Worm (Caenorhabditis elegans) whole organism, young adult: ENCODE data around the gene fbxa-141.

Experiments used
- B0019.2 ChIP-seq: fragments of 200-800 bp; sonication (Bioruptor generic); conservative IDR thresholded peaks from 2 replicates; pipeline ENCODE4 v1.3.6; 2022; ENCODE audit warnings: missing genetic modification reagents, missing genetic modification characterization, missing compliant biosample characterization
- B0336.3 ChIP-seq: fragments of 200-800 bp; sonication (Bioruptor generic); IDR thresholded peaks from 2 replicates; pipeline ENCODE4 v1.3.6; 2022; ENCODE audit warnings: missing genetic modification characterization, missing compliant biosample characterization
- C06A6.2 ChIP-seq: fragments of 200-800 bp; sonication (Bioruptor generic); conservative IDR thresholded peaks from 2 replicates; pipeline ENCODE4 v1.3.6; 2022; ENCODE audit warnings: missing genetic modification characterization, missing compliant biosample characterization
- F22D6.2 ChIP-seq: sonication (generic microtip); optimal IDR thresholded peaks from 2 replicates; lab custom pipeline; 2016; ENCODE audit warnings: mild to moderate bottlenecking, missing genetic modification characterization, missing compliant biosample characterization
- F39B2.1 ChIP-seq: fragments of 200-800 bp; sonication (Bioruptor generic); IDR thresholded peaks from 2 replicates; pipeline ENCODE4 v1.3.6; 2022; ENCODE audit warnings: missing genetic modification reagents, missing genetic modification characterization, missing compliant biosample characterization
- F49E8.2 ChIP-seq: sonication (generic microtip); optimal IDR thresholded peaks from 3 replicates; lab custom pipeline; 2017; ENCODE audit warnings: missing genetic modification characterization, mild to moderate bottlenecking, missing compliant biosample characterization, antibody characterized with exemption, moderate library complexity; ENCODE audit not compliant: insufficient read depth
- F52B5.7 ChIP-seq: sonication (generic microtip); optimal IDR thresholded peaks from 2 replicates; lab custom pipeline; 2016; ENCODE audit warnings: mild to moderate bottlenecking, missing genetic modification characterization, missing compliant biosample characterization
- F57A8.1 ChIP-seq: fragments of 200-800 bp; sonication (Bioruptor generic); optimal IDR thresholded peaks from 2 replicates; lab custom pipeline; 2018; ENCODE audit warnings: mild to moderate bottlenecking, missing genetic modification characterization, moderate library complexity, missing compliant biosample characterization
- F57C9.4 ChIP-seq: sonication (generic microtip); optimal IDR thresholded peaks from 2 replicates; lab custom pipeline; 2017; ENCODE audit warnings: mild to moderate bottlenecking, missing genetic modification characterization, missing compliant biosample characterization
- Y79H2A.3 ChIP-seq: fragments of 200-800 bp; sonication (Bioruptor generic); conservative IDR thresholded peaks from 2 replicates; pipeline ENCODE4 v1.3.6; 2022; ENCODE audit warnings: missing genetic modification reagents, missing genetic modification characterization, missing compliant biosample characterization
- ZK185.1 ChIP-seq: sonication (generic microtip); optimal IDR thresholded peaks from 2 replicates; lab custom pipeline; 2016; ENCODE audit warnings: mild to moderate bottlenecking, missing genetic modification characterization, missing compliant biosample characterization; ENCODE audit not compliant: poor library complexity, severe bottlenecking
- akir-1 ChIP-seq: fragments of 200-800 bp; sonication (Bioruptor generic); optimal IDR thresholded peaks from 2 replicates; lab custom pipeline; 2018; ENCODE audit warnings: mild to moderate bottlenecking, missing genetic modification characterization, moderate library complexity, missing compliant biosample characterization
- ama-1 ChIP-seq, 3 experiments: fragments of 150-350 bp in 1 of 3; sonication (generic microtip) in 2 of 3; optimal IDR thresholded peaks; 2 replicates each; lab custom pipeline; 2014 to 2018; ENCODE audit warnings: missing biosample characterization in 2 of 3, missing genetic modification characterization in 2 of 3, missing genetic modification reagents in 2 of 3
- aptf-3 ChIP-seq: fragments of 200-800 bp; sonication (Bioruptor generic); IDR thresholded peaks from 2 replicates; pipeline ENCODE4 v1.3.6; 2022; ENCODE audit warnings: missing genetic modification characterization, missing compliant biosample characterization
- bed-2 ChIP-seq: fragments of 200-800 bp; sonication (Bioruptor generic); IDR thresholded peaks from 2 replicates; pipeline ENCODE4 v1.3.6; 2022; ENCODE audit warnings: missing genetic modification reagents, missing genetic modification characterization, missing compliant biosample characterization
- ceh-27 ChIP-seq: fragments of 200-800 bp; sonication (Bioruptor generic); optimal IDR thresholded peaks from 2 replicates; lab custom pipeline; 2018; ENCODE audit warnings: mild to moderate bottlenecking, missing genetic modification characterization, moderate library complexity, missing compliant biosample characterization
- ceh-58 ChIP-seq: fragments of 200-800 bp; sonication (Bioruptor generic); IDR thresholded peaks from 2 replicates; pipeline ENCODE4 v1.3.6; 2022; ENCODE audit warnings: missing genetic modification characterization, missing compliant biosample characterization
- chd-7 ChIP-seq: sonication (generic microtip); optimal IDR thresholded peaks from 2 replicates; lab custom pipeline; 2016; ENCODE audit warnings: mild to moderate bottlenecking, missing genetic modification characterization, moderate library complexity, missing compliant biosample characterization
- dpff-1 ChIP-seq: sonication (generic microtip); optimal IDR thresholded peaks from 2 replicates; lab custom pipeline; 2017; ENCODE audit warnings: mild to moderate bottlenecking, missing genetic modification characterization, missing compliant biosample characterization
- egl-18 ChIP-seq: fragments of 200-800 bp; sonication (Bioruptor generic); IDR thresholded peaks from 2 replicates; pipeline ENCODE4 v1.3.6; 2022; ENCODE audit warnings: missing genetic modification reagents, missing genetic modification characterization, missing compliant biosample characterization
- egl-44 ChIP-seq: fragments of 200-800 bp; sonication (Bioruptor generic); IDR thresholded peaks from 2 replicates; pipeline ENCODE4 v1.3.6; 2022; ENCODE audit warnings: missing genetic modification reagents, missing genetic modification characterization, missing compliant biosample characterization
- egrh-3 ChIP-seq: fragments of 200-800 bp; sonication (Bioruptor generic); IDR thresholded peaks from 2 replicates; pipeline ENCODE4 v1.3.6; 2022; ENCODE audit warnings: missing genetic modification reagents, missing genetic modification characterization, missing compliant biosample characterization
- gei-17 ChIP-seq: fragments of 200-800 bp; sonication (Bioruptor generic); optimal IDR thresholded peaks from 2 replicates; lab custom pipeline; 2018; ENCODE audit warnings: mild to moderate bottlenecking, missing genetic modification characterization, missing compliant biosample characterization
- him-1 ChIP-seq: sonication (generic microtip); optimal IDR thresholded peaks from 2 replicates; lab custom pipeline; 2016; ENCODE audit warnings: missing genotype, missing genetic modification reagents, missing genetic modification characterization, missing compliant biosample characterization
- let-526 ChIP-seq: fragments of 200-800 bp; sonication (Bioruptor generic); IDR thresholded peaks from 2 replicates; pipeline ENCODE4 v1.3.6; 2022; ENCODE audit warnings: missing genetic modification reagents, missing genetic modification characterization, missing compliant biosample characterization
- lin-35 ChIP-seq, 3 experiments: fragments of 150-350 bp in 2 of 3; sonication (generic microtip) in 1 of 3; optimal IDR thresholded peaks; 2 replicates each; lab custom pipeline; 2014 to 2018; ENCODE audit warnings: missing biosample characterization in 3 of 3, missing genetic modification characterization in 3 of 3, missing genetic modification reagents in 3 of 3
- lir-1 ChIP-seq: fragments of 200-800 bp; sonication (Bioruptor generic); conservative IDR thresholded peaks from 2 replicates; pipeline ENCODE4 v1.3.6; 2022; ENCODE audit warnings: missing genetic modification reagents, missing genetic modification characterization, missing compliant biosample characterization
- lsl-1 ChIP-seq: fragments of 200-800 bp; sonication (Bioruptor generic); optimal IDR thresholded peaks from 2 replicates; lab custom pipeline; 2018; ENCODE audit warnings: mild to moderate bottlenecking, missing genetic modification characterization, moderate library complexity, missing compliant biosample characterization
- madf-6 ChIP-seq: fragments of 200-800 bp; sonication (Bioruptor generic); IDR thresholded peaks from 2 replicates; pipeline ENCODE4 v1.3.6; 2022; ENCODE audit warnings: missing genetic modification reagents, missing genetic modification characterization, missing compliant biosample characterization
- madf-8 ChIP-seq: fragments of 200-800 bp; sonication (Bioruptor generic); conservative IDR thresholded peaks from 2 replicates; pipeline ENCODE4 v1.3.6; 2022; ENCODE audit warnings: missing genetic modification reagents, missing genetic modification characterization, missing compliant biosample characterization
- mel-28 ChIP-seq: sonication (generic microtip); optimal IDR thresholded peaks from 2 replicates; lab custom pipeline; 2016; ENCODE audit warnings: borderline replicate concordance, mild to moderate bottlenecking, missing genetic modification characterization, missing compliant biosample characterization
- mes-4 ChIP-seq: sonication (generic microtip); optimal IDR thresholded peaks from 2 replicates; lab custom pipeline; 2016; ENCODE audit warnings: missing genotype, missing genetic modification characterization, missing compliant biosample characterization
- mxl-1 ChIP-seq: sonication (generic microtip); optimal IDR thresholded peaks from 2 replicates; lab custom pipeline; 2016; ENCODE audit warnings: missing genetic modification characterization, missing compliant biosample characterization
- nhr-179 ChIP-seq: sonication (generic microtip); optimal IDR thresholded peaks from 2 replicates; lab custom pipeline; 2016; ENCODE audit warnings: mild to moderate bottlenecking, missing genetic modification characterization, missing compliant biosample characterization
- repo-1 ChIP-seq: sonication (generic microtip); optimal IDR thresholded peaks from 2 replicates; lab custom pipeline; 2017; ENCODE audit warnings: mild to moderate bottlenecking, missing genetic modification characterization, missing compliant biosample characterization
- rpc-1 ChIP-seq, 2 experiments: fragments of 150-350 bp in 1 of 2; sonication (generic microtip) in 1 of 2; optimal IDR thresholded peaks; 2 replicates each; lab custom pipeline; 2014 to 2018; ENCODE audit warnings: missing biosample characterization in 1 of 2, missing genetic modification characterization in 1 of 2, missing genetic modification reagents in 1 of 2, missing genotype in 1 of 2
- sea-2 ChIP-seq: fragments of 200-800 bp; sonication (Bioruptor generic); IDR thresholded peaks from 2 replicates; pipeline ENCODE4 v1.3.6; 2022; ENCODE audit warnings: missing genetic modification characterization, missing compliant biosample characterization
- snpc-1.3 ChIP-seq: sonication (generic microtip); optimal IDR thresholded peaks from 2 replicates; lab custom pipeline; 2017; ENCODE audit warnings: missing genetic modification characterization, mild to moderate bottlenecking, missing compliant biosample characterization, antibody characterized with exemption, moderate library complexity, missing genotype, missing genetic modification reagents; ENCODE audit not compliant: insufficient read depth
- sptf-2 ChIP-seq: fragments of 200-800 bp; sonication (Bioruptor generic); optimal IDR thresholded peaks from 2 replicates; lab custom pipeline; 2018; ENCODE audit warnings: mild to moderate bottlenecking, missing genetic modification characterization, missing compliant biosample characterization
- tbp1 ChIP-seq: fragments of 200-800 bp; sonication (Bioruptor generic); optimal IDR thresholded peaks from 2 replicates; lab custom pipeline; 2018; ENCODE audit warnings: mild to moderate bottlenecking, missing genetic modification characterization, missing compliant biosample characterization
- unc-62 ChIP-seq: fragments of 150-350 bp; optimal IDR thresholded peaks from 2 replicates; lab custom pipeline; 2014; ENCODE audit warnings: missing biosample characterization, missing genetic modification reagents, missing genetic modification characterization
- zfh-2 ChIP-seq: fragments of 200-800 bp; sonication (Bioruptor generic); conservative IDR thresholded peaks from 2 replicates; pipeline ENCODE4 v1.3.6; 2022; ENCODE audit warnings: missing genetic modification reagents, missing genetic modification characterization, missing compliant biosample characterization
- zim-3 ChIP-seq: sonication (generic microtip); optimal IDR thresholded peaks from 2 replicates; lab custom pipeline; 2017; ENCODE audit warnings: mild to moderate bottlenecking, missing genetic modification characterization, moderate library complexity, missing compliant biosample characterization
- ztf-25 ChIP-seq: fragments of 200-800 bp; sonication (Bioruptor generic); IDR thresholded peaks from 2 replicates; pipeline ENCODE4 v1.3.6; 2022; ENCODE audit warnings: missing genetic modification reagents, missing genetic modification characterization, missing compliant biosample characterization
- ztf-28 ChIP-seq: fragments of 200-800 bp; sonication (Bioruptor generic); IDR thresholded peaks from 2 replicates; pipeline ENCODE4 v1.3.6; 2022; ENCODE audit warnings: missing genetic modification reagents, missing genetic modification characterization, missing compliant biosample characterization

fbxa-141 gene

DNA sequence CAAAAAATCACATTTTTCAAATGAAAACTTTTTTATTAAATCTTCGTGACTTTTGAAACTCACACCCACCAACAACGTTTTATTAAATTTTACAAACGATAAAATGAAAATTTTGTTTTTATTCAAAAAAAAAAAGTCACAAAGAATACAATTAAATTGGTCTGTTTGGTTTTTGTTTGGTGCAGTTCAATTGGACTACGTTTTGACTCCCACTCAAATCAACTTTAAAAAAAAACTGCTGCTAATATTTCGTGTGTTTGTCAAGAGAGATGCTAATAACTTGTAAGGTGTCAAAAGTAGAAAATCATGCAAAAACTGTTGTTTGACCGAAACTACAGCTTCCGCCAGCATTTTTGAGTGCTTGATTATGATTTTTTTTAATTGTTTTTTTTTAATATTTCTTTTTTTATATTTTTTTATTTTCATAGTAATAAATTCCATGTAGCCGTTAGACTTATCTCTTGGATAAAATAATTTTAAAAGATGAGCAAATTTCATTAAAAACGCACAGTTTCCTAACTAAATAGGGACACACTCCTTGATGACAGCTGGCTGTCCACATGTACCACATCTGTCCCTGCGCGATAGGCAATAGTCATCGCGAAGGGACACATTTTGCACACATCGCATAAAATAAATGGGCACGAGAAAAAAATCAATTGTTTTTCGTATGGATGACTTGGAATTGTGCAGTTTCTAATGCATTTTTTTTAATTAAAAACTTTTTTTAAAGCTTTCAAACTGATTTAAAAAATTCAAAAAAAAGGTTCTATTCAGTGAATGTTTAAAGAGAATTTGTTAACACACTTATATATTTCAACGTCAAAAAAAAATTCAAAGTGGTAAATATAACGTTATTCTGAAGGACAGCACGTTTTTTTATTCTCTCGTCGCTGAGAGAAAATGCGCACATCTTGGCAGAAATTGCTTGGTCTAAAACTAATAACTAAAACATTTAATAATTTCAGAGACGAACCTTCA is 12.9 kb upstream of the fbxa-141 start (continued):
- peak; percentile 95 for TF ChIP-seq let-526 (GFP tag; lab: Robert Waterston, UW)
- no peak for TF ChIP-seq ztf-28 (GFP tag; lab: Robert Waterston, UW)
- 0 out of 2 replicates have a peak, but pooled peaks have one; percentile 54 for TF ChIP-seq F39B2.1 (GFP tag; lab: Robert Waterston, UW)
- TF ChIP-seq F22D6.2 (tag; lab: Kevin White, UChicago), result peak; percentile 97
- no peak for TF ChIP-seq egrh-3 (GFP tag; lab: Robert Waterston, UW)
- peak; percentile 86 for TF ChIP-seq sea-2 (GFP tag; lab: Robert Waterston, UW)
- peak; percentile 100 for TF ChIP-seq repo-1
- TF ChIP-seq him-1, result no peak
- peak; percentile 98 for TF ChIP-seq C06A6.2 (GFP tag; lab: Robert Waterston, UW)
- no peak for TF ChIP-seq F49E8.2 (tag; lab: Kevin White, UChicago)
- peak; percentile 18 for TF ChIP-seq lsl-1
- no peak for TF ChIP-seq aptf-3 (GFP tag; lab: Robert Waterston, UW)
- TF ChIP-seq nhr-179 (tag; lab: Kevin White, UChicago), result peak; percentile 87
- TF ChIP-seq chd-7, result peak; percentile 98
- peak; percentile 14 for TF ChIP-seq zim-3
- no peak for TF ChIP-seq Y79H2A.3 (GFP tag; lab: Robert Waterston, UW)
- TF ChIP-seq snpc-1.3 (tag; lab: Kevin White, UChicago), result peak; percentile 56
- no peak for TF ChIP-seq B0019.2 (GFP tag; lab: Robert Waterston, UW)
- peak; percentile 95 for TF ChIP-seq F57A8.1 (GFP tag; lab: Kevin White, UChicago)
- TF ChIP-seq ceh-58 (GFP tag; lab: Robert Waterston, UW), result no peak
- TF ChIP-seq bed-2 (GFP tag; lab: Robert Waterston, UW), result peak; percentile 89
- peak; percentile 81 for TF ChIP-seq F57C9.4 (tag; lab: Kevin White, UChicago)
- peak; percentile 66 for TF ChIP-seq mxl-1 (tag; lab: Kevin White, UChicago)
- no peak for TF ChIP-seq ztf-25 (GFP tag; lab: Robert Waterston, UW)
- peak; percentile 79 for TF ChIP-seq unc-62 (GFP tag; lab: Kevin White, UChicago)
- peak; percentile 72 for TF ChIP-seq akir-1 (GFP tag; lab: Kevin White, UChicago)
- TF ChIP-seq egl-44, result peak; percentile 95
- TF ChIP-seq sptf-2, result peak; percentile 68
- peak; percentile 94 for TF ChIP-seq lir-1 (GFP tag; lab: Robert Waterston, UW)
- no peak for TF ChIP-seq ama-1 (optimal IDR thresholded peaks at IDR 0.05; lab: Kevin White, UChicago)
- TF ChIP-seq ama-1 (GFP tag; optimal IDR thresholded peaks at IDR 0.05; lab: Kevin White, UChicago), result peak in 1 of 2 experiments; percentile 92
- TF ChIP-seq dpff-1 (tag; lab: Kevin White, UChicago), result peak; percentile 94
- TF ChIP-seq tbp1 (GFP tag; lab: Kevin White, UChicago), result peak; percentile 79
- peak; percentile 97 for TF ChIP-seq egl-18
- peak; percentile 90 for TF ChIP-seq F52B5.7 (tag; lab: Kevin White, UChicago)
- peak; percentile 98 for TF ChIP-seq ZK185.1 (tag; lab: Kevin White, UChicago)
- TF ChIP-seq lin-35 (GFP tag; optimal IDR thresholded peaks at IDR 0.05; lab: Kevin White, UChicago), result peak in 2 of 3 experiments; percentile 83 to 99
- TF ChIP-seq zfh-2 (GFP tag; lab: Robert Waterston, UW), result no peak
- no peak for TF ChIP-seq madf-8 (GFP tag; lab: Robert Waterston, UW)
- no peak for TF ChIP-seq mes-4
- TF ChIP-seq ceh-27, result peak; percentile 99
- TF ChIP-seq gei-17 (GFP tag; lab: Kevin White, UChicago), result peak; percentile 98
- TF ChIP-seq madf-6, result no peak
- TF ChIP-seq rpc-1 (optimal IDR thresholded peaks at IDR 0.05; lab: Kevin White, UChicago), result peak; percentile 17
- TF ChIP-seq rpc-1 (tag; optimal IDR thresholded peaks at IDR 0.05; lab: Kevin White, UChicago), result no peak
- peak; percentile 100 for TF ChIP-seq B0336.3
- TF ChIP-seq mel-28 (tag; lab: Kevin White, UChicago), result peak; percentile 75
